Worm (Caenorhabditis elegans): ENCODE results near the gene C37C3.17.

C37C3.17 gene

ce11 chrV:7854603-7855002 is 7.1 kb downstream of the C37C3.17 start, which contains the start of the genes C37C3.9 and C37C3.18 (continued):
- peak; percentile 44; the same call in 1 of the 2 replicates for TF ChIP-seq mcd-1 (GFP tag; IDR thresholded peaks at IDR 0.05)
- TF ChIP-seq atf-7 (tag; optimal IDR thresholded peaks at IDR 0.05), result peak; percentile 91

- peak; percentile 38; the same call in 1 of the 2 replicates for TF ChIP-seq ceh-91 (GFP tag; IDR thresholded peaks at IDR 0.05)
- TF ChIP-seq F33H1.4 (GFP tag; IDR thresholded peaks at IDR 0.05), result peak; percentile 87
- TF ChIP-seq hmg-1.2 (GFP tag; IDR thresholded peaks at IDR 0.05), result peak; percentile 43; the same call in 1 of the 2 replicates
- no peak for TF ChIP-seq snpc-4 (GFP tag; optimal IDR thresholded peaks at IDR 0.05)
- TF ChIP-seq snpc-4 (tag; optimal IDR thresholded peaks at IDR 0.05), result peak in 1 of 4 experiments; percentile 26
- no peak for TF ChIP-seq hlh-26 (GFP tag; conservative IDR thresholded peaks at IDR 0.05)
- TF ChIP-seq nhr-90 (tag; optimal IDR thresholded peaks at IDR 0.05), result no peak
- no peak for TF ChIP-seq Y95B8A.8 (GFP tag; IDR thresholded peaks at IDR 0.05)
- peak; percentile 42 for TF ChIP-seq madf-8 (GFP tag; conservative IDR thresholded peaks at IDR 0.05)
- TF ChIP-seq madf-3 (GFP tag; IDR thresholded peaks at IDR 0.05), result no peak
- peak; percentile 75 for TF ChIP-seq xnd-1 (tag; optimal IDR thresholded peaks at IDR 0.05)
- TF ChIP-seq lsl-1 (GFP tag; optimal IDR thresholded peaks at IDR 0.05), result peak; percentile 84
- peak; percentile 45; the same call in 1 of the 2 replicates for TF ChIP-seq D2030.7 (GFP tag; IDR thresholded peaks at IDR 0.05)
- peak; percentile 47 for TF ChIP-seq dpl-1 (GFP tag; optimal IDR thresholded peaks at IDR 0.05)
- peak; percentile 47 for TF ChIP-seq dox-1 (GFP tag; IDR thresholded peaks at IDR 0.05)
- TF ChIP-seq hsf-1 (GFP tag; IDR thresholded peaks at IDR 0.05), result peak; percentile 64
- peak; percentile 85 for TF ChIP-seq efl-1 (GFP tag; optimal IDR thresholded peaks at IDR 0.05)
- TF ChIP-seq snpc-1.3 (tag; optimal IDR thresholded peaks at IDR 0.05; ENCODE audit: insufficient read depth), result peak; percentile 14
- peak; percentile 76 for TF ChIP-seq madf-6 (GFP tag; IDR thresholded peaks at IDR 0.05)
Measured at ce11 chrV:7853900-7854299, 7.8 kb downstream of the C37C3.17 start.

- TF ChIP-seq hsf-1 (GFP tag; IDR thresholded peaks at IDR 0.05), result peak; percentile 84
- TF ChIP-seq madf-6 (GFP tag; IDR thresholded peaks at IDR 0.05), result peak; percentile 29; the same call in 1 of the 2 replicates
- peak; percentile 38; the same call in 1 of the 2 replicates for TF ChIP-seq attf-6 (GFP tag; IDR thresholded peaks at IDR 0.05)
- TF ChIP-seq F39B2.1 (GFP tag; IDR thresholded peaks at IDR 0.05), result no peak
- peak; percentile 73 for TF ChIP-seq F49E8.2 (tag; optimal IDR thresholded peaks at IDR 0.05; ENCODE audit: insufficient read depth)
- 0 out of 2 replicates have a peak, but pooled peaks have one; percentile 56 for TF ChIP-seq ekl-4 (GFP tag; IDR thresholded peaks at IDR 0.05)
Measured at ce11 chrV:7852078-7852477, 9.6 kb downstream of the C37C3.17 start.

ce11 chrV:7848251-7848650 is 13.4 kb downstream of the C37C3.17 start:
- TF ChIP-seq madf-3 (GFP tag; IDR thresholded peaks at IDR 0.05), result no peak
- no peak for TF ChIP-seq chd-7 (tag; optimal IDR thresholded peaks at IDR 0.05)
- no peak for TF ChIP-seq let-607 (tag; optimal IDR thresholded peaks at IDR 0.05)
- TF ChIP-seq egrh-3 (GFP tag; IDR thresholded peaks at IDR 0.05), result peak; percentile 57; the same call in 1 of the 2 replicates
- no peak for TF ChIP-seq F55B11.4 (tag; optimal IDR thresholded peaks at IDR 0.05; ENCODE audit: borderline replicate concordance, insufficient read depth)
- peak; percentile 2 for TF ChIP-seq atf-7 (tag; optimal IDR thresholded peaks at IDR 0.05)
- peak; percentile 30; the same call in 1 of the 2 replicates for TF ChIP-seq hmg-1.2 (GFP tag; IDR thresholded peaks at IDR 0.05)
- no peak for TF ChIP-seq F39B2.1 (GFP tag; IDR thresholded peaks at IDR 0.05)
- no peak for TF ChIP-seq aptf-3 (GFP tag; IDR thresholded peaks at IDR 0.05)
- no peak for TF ChIP-seq somi-1 (GFP tag; optimal IDR thresholded peaks at IDR 0.05)
- peak; percentile 10 for TF ChIP-seq lin-40 (tag; optimal IDR thresholded peaks at IDR 0.05)
- no peak for TF ChIP-seq madf-6 (GFP tag; IDR thresholded peaks at IDR 0.05)
- peak; percentile 50; the same call in 1 of the 2 replicates for TF ChIP-seq dox-1 (GFP tag; IDR thresholded peaks at IDR 0.05)
- no peak for TF ChIP-seq efl-1 (GFP tag; optimal IDR thresholded peaks at IDR 0.05)
- TF ChIP-seq F49E8.2 (tag; optimal IDR thresholded peaks at IDR 0.05; ENCODE audit: insufficient read depth), result no peak
- no peak for TF ChIP-seq lsl-1 (GFP tag; optimal IDR thresholded peaks at IDR 0.05)
- TF ChIP-seq F57A8.1 (GFP tag; optimal IDR thresholded peaks at IDR 0.05), result no peak
- no peak for TF ChIP-seq unc-130 (GFP tag; optimal IDR thresholded peaks at IDR 0.05)
- no peak for TF ChIP-seq B0035.1 (tag; optimal IDR thresholded peaks at IDR 0.05)
- no peak for TF ChIP-seq ztf-26 (tag; optimal IDR thresholded peaks at IDR 0.05)
- TF ChIP-seq cebp-1 (GFP tag; IDR thresholded peaks at IDR 0.05), result no peak
- TF ChIP-seq cebp-1 (tag; optimal IDR thresholded peaks at IDR 0.05), result peak; percentile 65
- TF ChIP-seq attf-5 (GFP tag; optimal IDR thresholded peaks at IDR 0.05), result peak; percentile 19
- peak; percentile 10 for TF ChIP-seq mel-28 (tag; optimal IDR thresholded peaks at IDR 0.05; ENCODE audit: borderline replicate concordance)
- no peak for TF ChIP-seq bed-2 (GFP tag; IDR thresholded peaks at IDR 0.05)
- no peak for TF ChIP-seq sptf-2 (GFP tag; optimal IDR thresholded peaks at IDR 0.05)

All from whole organism, young adult.